Fruit fly (Drosophila melanogaster): ENCODE results near the gene RpS10b.

Gene RpS10b

DNA sequence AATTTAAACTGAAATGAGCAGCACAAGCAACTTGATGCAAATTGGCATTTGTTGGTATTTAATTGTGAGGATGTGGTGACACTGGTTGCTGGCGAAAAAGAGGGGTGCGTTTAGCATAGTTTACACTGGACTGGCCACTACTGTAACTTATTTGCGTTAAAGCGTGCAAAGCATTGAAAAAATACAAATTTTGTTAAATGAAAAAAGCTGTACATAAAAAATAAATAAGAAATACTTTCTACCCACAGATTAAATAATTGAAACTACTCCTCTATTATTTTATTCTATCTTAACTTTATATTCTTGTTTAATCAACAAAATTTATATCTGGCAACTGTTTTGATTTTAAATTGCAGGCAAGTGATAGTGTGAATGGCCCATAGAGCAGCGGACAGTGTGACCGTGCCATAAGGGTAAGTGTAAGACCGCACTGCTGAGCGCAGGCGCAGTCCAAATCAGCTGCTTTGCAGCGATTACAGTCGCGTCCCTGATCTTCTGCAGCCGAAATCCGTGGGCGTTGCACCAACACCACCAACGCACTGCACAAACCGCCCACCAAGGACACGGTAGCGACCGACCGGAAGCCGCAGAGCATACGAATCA lies 32.0 kb upstream of the RpS10b start, which contains the start of the genes Grip84 and car (continued):
- TF ChIP-seq CG4328 (GFP tag; optimal IDR thresholded peaks at IDR 0.05) = peak; percentile 47
- TF ChIP-seq CG7372 (GFP tag; IDR thresholded peaks at IDR 0.05) = peak; percentile 67; the same call in 1 of the 2 replicates
- TF ChIP-seq caup (GFP tag; optimal IDR thresholded peaks at IDR 0.05; ENCODE audit: severe bottlenecking) = no peak
- TF ChIP-seq p53 (GFP tag; optimal IDR thresholded peaks at IDR 0.05) = peak; percentile 18
- TF ChIP-seq CG12299 (tag; optimal IDR thresholded peaks at IDR 0.05) = peak; percentile 46
- 0 out of 3 replicates have a peak, but pooled peaks have one; percentile 31 for TF ChIP-seq C15 (GFP tag; IDR thresholded peaks at IDR 0.05)
- peak; percentile 38 for TF ChIP-seq bab2 (GFP tag; optimal IDR thresholded peaks at IDR 0.05)
- peak; percentile 45 for TF ChIP-seq crc (GFP tag; optimal IDR thresholded peaks at IDR 0.05)
- TF ChIP-seq CG4617 (GFP tag; optimal IDR thresholded peaks at IDR 0.05; ENCODE audit: borderline replicate concordance) = peak; percentile 7
- TF ChIP-seq CkIIα-i1 (GFP tag; IDR thresholded peaks at IDR 0.05) = no peak
- peak; percentile 3 for TF ChIP-seq CG10462 (GFP tag; optimal IDR thresholded peaks at IDR 0.05)
- TF ChIP-seq Mad (GFP tag; optimal IDR thresholded peaks at IDR 0.05) = peak; percentile 38
- TF ChIP-seq sima (GFP tag; optimal IDR thresholded peaks at IDR 0.05) = peak; percentile 21
- TF ChIP-seq CG2116 (GFP tag; optimal IDR thresholded peaks at IDR 0.05) = peak; percentile 52
- TF ChIP-seq CG8089 (GFP tag; optimal IDR thresholded peaks at IDR 0.05) = no peak
- peak; percentile 6 for TF ChIP-seq Nf-YB (GFP tag; optimal IDR thresholded peaks at IDR 0.05)
- TF ChIP-seq chn (GFP tag; optimal IDR thresholded peaks at IDR 0.05) = peak; percentile 20
- TF ChIP-seq CG17829 (tag; optimal IDR thresholded peaks at IDR 0.05) = peak; percentile 73
- TF ChIP-seq CG14441 (GFP tag; IDR thresholded peaks at IDR 0.05) = peak; percentile 67
- 0 out of 2 replicates have a peak, but pooled peaks have one; percentile 7 for TF ChIP-seq Bgb (GFP tag; IDR thresholded peaks at IDR 0.05; ENCODE audit: partially characterized antibody)
- TF ChIP-seq wor (GFP tag; IDR thresholded peaks at IDR 0.05) = 0 out of 2 replicates have a peak, but pooled peaks have one; percentile 16
- peak; percentile 56 for TF ChIP-seq fd96Cb (tag; optimal IDR thresholded peaks at IDR 0.05)
- no peak for TF ChIP-seq CG15479 (GFP tag; optimal IDR thresholded peaks at IDR 0.05)
- TF ChIP-seq Sox100B (GFP tag; optimal IDR thresholded peaks at IDR 0.05) = no peak
- TF ChIP-seq E2f1 (GFP tag; IDR thresholded peaks at IDR 0.05) = peak; percentile 32; the same call in 1 of the 2 replicates
- TF ChIP-seq CG8944 (GFP tag; optimal IDR thresholded peaks at IDR 0.05) = peak; percentile 29
- TF ChIP-seq HLH3B (GFP tag; IDR thresholded peaks at IDR 0.05) = peak; percentile 55; the same call in 1 of the 2 replicates
- peak; percentile 99 for TF ChIP-seq ewg (GFP tag; optimal IDR thresholded peaks at IDR 0.05)
- TF ChIP-seq CG11093 (GFP tag; IDR thresholded peaks at IDR 0.05) = peak; percentile 63; the same call in 2 of the 3 replicates
- peak in 1 of 3 experiments; percentile 76 for TF ChIP-seq lola (GFP tag; optimal IDR thresholded peaks at IDR 0.05)
- TF ChIP-seq CG10274 (GFP tag; optimal IDR thresholded peaks at IDR 0.05) = no peak
- TF ChIP-seq wek (GFP tag; optimal IDR thresholded peaks at IDR 0.05) = no peak
- no peak for TF ChIP-seq ham (GFP tag; IDR thresholded peaks at IDR 0.05)
- TF ChIP-seq CG30403 (GFP tag; optimal IDR thresholded peaks at IDR 0.05) = peak; percentile 83
- TF ChIP-seq CG16813 (GFP tag; IDR thresholded peaks at IDR 0.05; ENCODE audit: partially characterized antibody) = no peak
- TF ChIP-seq CG9797 (GFP tag; optimal IDR thresholded peaks at IDR 0.05) = peak; percentile 77
- no peak for TF ChIP-seq sd (tag; optimal IDR thresholded peaks at IDR 0.05)
- TF ChIP-seq slbo (GFP tag; IDR thresholded peaks at IDR 0.05) = peak; percentile 84
- TF ChIP-seq ro (GFP tag; IDR thresholded peaks at IDR 0.05) = no peak
- peak; percentile 55 for TF ChIP-seq CG18476 (GFP tag; optimal IDR thresholded peaks at IDR 0.05)
- peak; percentile 62 for TF ChIP-seq CG12155 (GFP tag; optimal IDR thresholded peaks at IDR 0.05)
- peak; percentile 7 for TF ChIP-seq org-1 (GFP tag; optimal IDR thresholded peaks at IDR 0.05)
- no peak for TF ChIP-seq tup (GFP tag; optimal IDR thresholded peaks at IDR 0.05)
- TF ChIP-seq abd-A (tag; optimal IDR thresholded peaks at IDR 0.05) = no peak
- peak; percentile 95 for TF ChIP-seq Ets65A (GFP tag)
- no peak for TF ChIP-seq B-H1 (GFP tag; IDR thresholded peaks at IDR 0.05)
- TF ChIP-seq CG10565 (GFP tag; optimal IDR thresholded peaks at IDR 0.05) = no peak
- TF ChIP-seq tin (GFP tag; optimal IDR thresholded peaks at IDR 0.05) = peak; percentile 58
- no peak for TF ChIP-seq Fer1 (GFP tag; optimal IDR thresholded peaks at IDR 0.05)
- peak; percentile 80 for TF ChIP-seq CG2120 (GFP tag; optimal IDR thresholded peaks at IDR 0.05)

All from whole organism, embryonic.